Fruit fly (Drosophila melanogaster) whole organism, embryonic: ENCODE measurements around the gene CG34451.

Source experiments
- Awh ChIP-seq: fragments of 200-800 bp; sonication (Bioruptor generic); IDR thresholded peaks from 2 replicates; pipeline ENCODE4, ENCODE4 v1.3.6; 2022; ENCODE audit warnings: missing biosample characterization, missing genetic modification characterization
- Bteb2 ChIP-seq: fragments of 200-800 bp; sonication (Bioruptor generic); optimal IDR thresholded peaks from 2 replicates; lab custom pipeline; 2016; ENCODE audit warnings: missing biosample characterization, missing genetic modification characterization
- CG11560 ChIP-seq: fragments of 200-800 bp; sonication (Bioruptor generic); IDR thresholded peaks from 3 replicates; pipeline ENCODE4 v1.3.6; 2022; ENCODE audit warnings: missing biosample characterization, missing genetic modification characterization
- CG11695 ChIP-seq: fragments of 200-800 bp; sonication (Bioruptor generic); IDR thresholded peaks from 3 replicates; pipeline ENCODE4 v1.3.6; 2022; ENCODE audit warnings: missing biosample characterization, missing genetic modification characterization
- CG12236 ChIP-seq: fragments of 200-800 bp; sonication (Bioruptor generic); optimal IDR thresholded peaks from 2 replicates; lab custom pipeline; 2016; ENCODE audit warnings: missing biosample characterization, missing genetic modification characterization
- CG13775 ChIP-seq: fragments of 200-800 bp; sonication (Bioruptor generic); optimal IDR thresholded peaks from 3 replicates; lab custom pipeline; 2017; ENCODE audit warnings: missing biosample characterization, mild to moderate bottlenecking, missing genetic modification characterization
- CG14441 ChIP-seq: fragments of 200-800 bp; sonication (Bioruptor generic); IDR thresholded peaks from 2 replicates; pipeline ENCODE4 v1.3.6; 2022; ENCODE audit warnings: missing biosample characterization, missing genetic modification characterization
- CG14710 ChIP-seq: fragments of 200-800 bp; sonication (Bioruptor generic); optimal IDR thresholded peaks from 3 replicates; lab custom pipeline; 2019; ENCODE audit warnings: missing biosample characterization, mild to moderate bottlenecking, missing genetic modification characterization, moderate library complexity
- CG14965 ChIP-seq: fragments of 200-800 bp; sonication (Bioruptor generic); optimal IDR thresholded peaks from 2 replicates; lab custom pipeline; 2016; ENCODE audit warnings: missing biosample characterization, missing genetic modification characterization, borderline replicate concordance
- CG15479 ChIP-seq: fragments of 200-800 bp; sonication (Bioruptor generic); optimal IDR thresholded peaks from 3 replicates; lab custom pipeline; 2019; ENCODE audit warnings: missing biosample characterization, mild to moderate bottlenecking, missing genetic modification characterization, moderate library complexity
- CG16863 ChIP-seq: fragments of 200-800 bp; sonication (Bioruptor generic); optimal IDR thresholded peaks from 3 replicates; lab custom pipeline; 2016; ENCODE audit warnings: missing biosample characterization, missing genetic modification characterization
- CG2678 ChIP-seq: fragments of 200-800 bp; sonication (Bioruptor generic); optimal IDR thresholded peaks from 3 replicates; lab custom pipeline; 2019; ENCODE audit warnings: missing biosample characterization, mild to moderate bottlenecking, missing genetic modification characterization, moderate library complexity
- CG31224 ChIP-seq: fragments of 200-800 bp; sonication (Bioruptor generic); IDR thresholded peaks from 2 replicates; pipeline ENCODE4 v1.3.6; 2022; ENCODE audit warnings: missing biosample characterization, missing genetic modification characterization
- CG4820 ChIP-seq: fragments of 200-800 bp; sonication (Bioruptor generic); optimal IDR thresholded peaks from 3 replicates; lab custom pipeline; 2016; ENCODE audit warnings: missing biosample characterization, missing genetic modification characterization
- CG8924 ChIP-seq: fragments of 200-800 bp; optimal IDR thresholded peaks from 3 replicates; lab custom pipeline; 2019; ENCODE audit warnings: missing biosample characterization, mild to moderate bottlenecking, missing genetic modification characterization, moderate library complexity
- CG9437 ChIP-seq: fragments of 200-800 bp; sonication (Bioruptor generic); optimal IDR thresholded peaks from 2 replicates; lab custom pipeline; 2018; ENCODE audit warnings: missing biosample characterization, mild to moderate bottlenecking, missing genetic modification characterization
- CG9797 ChIP-seq: fragments of 200-800 bp; sonication (Bioruptor generic); optimal IDR thresholded peaks from 3 replicates; lab custom pipeline; 2018; ENCODE audit warnings: missing biosample characterization, mild to moderate bottlenecking, missing genetic modification characterization
- Camta ChIP-seq: fragments of 200-800 bp; sonication (Bioruptor generic); optimal IDR thresholded peaks from 2 replicates; lab custom pipeline; 2016; ENCODE audit warnings: missing biosample characterization, missing genetic modification characterization
- CrebB ChIP-seq: fragments of 200-800 bp; sonication (Bioruptor generic); optimal IDR thresholded peaks from 3 replicates; lab custom pipeline; 2018; ENCODE audit warnings: missing biosample characterization, mild to moderate bottlenecking, missing genetic modification characterization
- D ChIP-seq, 2 experiments: fragments of 200-800 bp in 1 of 2; fragments of >200 bp in 1 of 2; sonication (Bioruptor generic) in 1 of 2; optimal IDR thresholded peaks; 2 replicates in 1 of 2; 3 replicates in 1 of 2; lab custom pipeline; 2017; ENCODE audit warnings: mild to moderate bottlenecking in 1 of 2, missing biosample characterization in 1 of 2, missing genetic modification characterization in 1 of 2, missing genetic modification reagents in 1 of 2
- Dek ChIP-seq: fragments of 200-800 bp; sonication (Bioruptor generic); optimal IDR thresholded peaks from 3 replicates; lab custom pipeline; 2019; ENCODE audit warnings: missing biosample characterization, mild to moderate bottlenecking, missing genetic modification characterization, moderate library complexity
- Drgx ChIP-seq: fragments of 200-800 bp; sonication (Bioruptor generic); IDR thresholded peaks from 2 replicates; pipeline ENCODE4 v1.3.6; 2022; ENCODE audit warnings: missing biosample characterization, missing genetic modification characterization
- Fer1 ChIP-seq: fragments of 200-800 bp; sonication (Bioruptor generic); optimal IDR thresholded peaks from 2 replicates; lab custom pipeline; 2017; ENCODE audit warnings: missing biosample characterization, mild to moderate bottlenecking, missing genetic modification characterization
- Hr3 ChIP-seq: fragments of 200-800 bp; sonication (Bioruptor generic); optimal IDR thresholded peaks from 3 replicates; lab custom pipeline; 2016; ENCODE audit warnings: missing biosample characterization, missing genetic modification characterization
- Hr78 ChIP-seq, 2 experiments: fragments of 200-800 bp in 1 of 2; fragments of >200 bp in 1 of 2; sonication (Bioruptor generic) in 1 of 2; optimal IDR thresholded peaks; 2 replicates each; lab custom pipeline; 2017 to 2019; ENCODE audit warnings: missing biosample characterization in 2 of 2, missing genetic modification characterization in 2 of 2, mild to moderate bottlenecking in 1 of 2, moderate library complexity in 1 of 2
- Jarid2 ChIP-seq: fragments of 200-800 bp; sonication (Bioruptor generic); optimal IDR thresholded peaks from 3 replicates; lab custom pipeline; 2017; ENCODE audit warnings: mild to moderate bottlenecking, missing biosample characterization, missing genetic modification reagents, missing genetic modification characterization
- MBD-R2 ChIP-seq: fragments of 200-800 bp; sonication (Bioruptor generic); IDR thresholded peaks from 2 replicates; pipeline ENCODE4 v1.3.6; 2022; ENCODE audit warnings: missing biosample characterization, missing genetic modification characterization
- Max ChIP-seq: fragments of 200-800 bp; sonication (Bioruptor generic); optimal IDR thresholded peaks from 2 replicates; lab custom pipeline; 2016; ENCODE audit warnings: missing biosample characterization, mild to moderate bottlenecking, missing genetic modification characterization
- NC2β ChIP-seq: fragments of 200-800 bp; sonication (Bioruptor generic); optimal IDR thresholded peaks from 2 replicates; lab custom pipeline; 2016; ENCODE audit warnings: missing biosample characterization, missing genetic modification characterization
- Optix ChIP-seq: fragments of 200-800 bp; sonication (Bioruptor generic); IDR thresholded peaks from 3 replicates; pipeline ENCODE4 v1.3.6; 2022; ENCODE audit warnings: missing biosample characterization, missing genetic modification characterization
- PHDP ChIP-seq: fragments of 200-800 bp; sonication (Bioruptor generic); optimal IDR thresholded peaks from 3 replicates; lab custom pipeline; 2018; ENCODE audit warnings: missing biosample characterization, mild to moderate bottlenecking, missing genetic modification characterization, moderate library complexity
- Ravus ChIP-seq: fragments of 200-800 bp; sonication (Bioruptor generic); IDR thresholded peaks from 2 replicates; pipeline ENCODE4 v1.3.6; 2022; ENCODE audit warnings: missing biosample characterization, missing genetic modification characterization
- Side ChIP-seq: fragments of 200-800 bp; sonication (Bioruptor generic); optimal IDR thresholded peaks from 2 replicates; lab custom pipeline; 2016; ENCODE audit warnings: missing biosample characterization, missing genetic modification characterization
- Spps ChIP-seq: fragments of 200-800 bp; sonication (Bioruptor generic); optimal IDR thresholded peaks from 2 replicates; lab custom pipeline; 2018; ENCODE audit warnings: missing biosample characterization, mild to moderate bottlenecking, missing genetic modification characterization
- YL-1 ChIP-seq: fragments of 200-800 bp; sonication (Bioruptor generic); optimal IDR thresholded peaks from 3 replicates; lab custom pipeline; 2017; ENCODE audit warnings: missing biosample characterization, mild to moderate bottlenecking, missing genetic modification characterization
- ara ChIP-seq: fragments of 200-800 bp; sonication (Bioruptor generic); IDR thresholded peaks from 2 replicates; pipeline ENCODE4 v1.3.6; 2022; ENCODE audit warnings: missing biosample characterization, missing genetic modification characterization
- cato ChIP-seq: fragments of 200-800 bp; sonication (Bioruptor generic); optimal IDR thresholded peaks from 2 replicates; lab custom pipeline; 2016; ENCODE audit warnings: missing biosample characterization, missing genetic modification characterization, borderline replicate concordance
- corto ChIP-seq: fragments of 200-800 bp; sonication (Bioruptor generic); optimal IDR thresholded peaks from 2 replicates; lab custom pipeline; 2016; ENCODE audit warnings: missing biosample characterization, mild to moderate bottlenecking, missing genetic modification characterization, moderate library complexity
- ems ChIP-seq: fragments of 200-800 bp; sonication (Bioruptor generic); optimal IDR thresholded peaks from 3 replicates; lab custom pipeline; 2016; ENCODE audit warnings: missing biosample characterization, missing genetic modification characterization
- fu2 ChIP-seq: fragments of 200-800 bp; sonication (Bioruptor generic); optimal IDR thresholded peaks from 2 replicates; lab custom pipeline; 2016; ENCODE audit warnings: missing biosample characterization, missing genetic modification characterization
- gsb ChIP-seq: fragments of 200-800 bp; sonication (Bioruptor generic); IDR thresholded peaks from 2 replicates; pipeline ENCODE4 v1.3.6; 2022; ENCODE audit warnings: missing biosample characterization, missing genetic modification characterization
- gsb-n ChIP-seq: fragments of 200-800 bp; sonication (Bioruptor generic); optimal IDR thresholded peaks from 3 replicates; lab custom pipeline; 2018; ENCODE audit warnings: missing biosample characterization, mild to moderate bottlenecking, missing genetic modification characterization
- h ChIP-seq: fragments of >200 bp; optimal IDR thresholded peaks from 2 replicates; lab custom pipeline; 2017
- jigr1 ChIP-seq: fragments of 200-800 bp; sonication (Bioruptor generic); IDR thresholded peaks from 3 replicates; pipeline ENCODE4 v1.3.6; 2022; ENCODE audit warnings: missing biosample characterization, missing genetic modification characterization
- knrl ChIP-seq: fragments of 200-800 bp; sonication (Bioruptor generic); IDR thresholded peaks from 3 replicates; pipeline ENCODE4 v1.3.6; 2022; ENCODE audit warnings: missing biosample characterization, missing genetic modification characterization; ENCODE audit not compliant: partially characterized antibody
- lov ChIP-seq, 2 experiments: fragments of 200-800 bp in 1 of 2; fragments of >200 bp in 1 of 2; sonication (Bioruptor generic) in 1 of 2; IDR thresholded peaks in 1 of 2; optimal IDR thresholded peaks in 1 of 2; 2 replicates in 1 of 2; 3 replicates in 1 of 2; pipeline versions ENCODE4 v1.3.6 to Lab custom; 2017 to 2022; ENCODE audit warnings: missing biosample characterization in 1 of 2, missing genetic modification characterization in 1 of 2
- pb ChIP-seq: fragments of 200-800 bp; sonication (Bioruptor generic); optimal IDR thresholded peaks from 3 replicates; lab custom pipeline; 2016; ENCODE audit warnings: missing biosample characterization, missing genetic modification characterization
- pros ChIP-seq: fragments of 200-800 bp; sonication (Bioruptor generic); optimal IDR thresholded peaks from 3 replicates; lab custom pipeline; 2019; ENCODE audit warnings: missing biosample characterization, mild to moderate bottlenecking, missing genetic modification characterization, moderate library complexity
- pum ChIP-seq: fragments of 200-800 bp; sonication (Bioruptor generic); optimal IDR thresholded peaks from 2 replicates; lab custom pipeline; 2016; ENCODE audit warnings: missing biosample characterization, missing genetic modification characterization
- rib ChIP-seq: fragments of 200-800 bp; sonication (Bioruptor generic); IDR thresholded peaks from 2 replicates; pipeline ENCODE4 v1.3.6; 2022; ENCODE audit warnings: missing biosample characterization, missing genetic modification characterization
- sob ChIP-seq: fragments of 200-800 bp; sonication (Bioruptor generic); IDR thresholded peaks from 2 replicates; pipeline ENCODE4 v1.3.6; 2022; ENCODE audit warnings: missing biosample characterization, missing genetic modification characterization

CG34451 gene

dm6 chr3L:15675111-15675510 is 16.8 kb downstream of the CG34451 start (continued):
- peak; percentile 45 for TF ChIP-seq Side (GFP tag; lab: Kevin White, UChicago)
- TF ChIP-seq CG31224 (GFP tag; lab: Robert Waterston, UW) = no peak
- no peak for TF ChIP-seq D (optimal IDR thresholded peaks at IDR 0.05; lab: Kevin White, UChicago)
- peak; percentile 78 for TF ChIP-seq D (GFP tag; optimal IDR thresholded peaks at IDR 0.05; lab: Kevin White, UChicago)
- no peak for TF ChIP-seq h (lab: Kevin White, UChicago)
- TF ChIP-seq CG11695 (GFP tag; lab: Robert Waterston, UW) = 0 out of 3 replicates have a peak, but pooled peaks have one; percentile 44
- TF ChIP-seq Optix (GFP tag; lab: Robert Waterston, UW) = no peak; the same call in 2 of the 3 replicates
- no peak for TF ChIP-seq CG11560 (tag; lab: Robert Waterston, UW)
- peak; percentile 58 for TF ChIP-seq CG16863 (GFP tag; lab: Kevin White, UChicago)
- TF ChIP-seq CG9797 (GFP tag; lab: Kevin White, UChicago) = no peak
- peak; percentile 63 for TF ChIP-seq Camta
- no peak for TF ChIP-seq Fer1 (GFP tag; lab: Kevin White, UChicago)
- TF ChIP-seq CG15479 (GFP tag; lab: Kevin White, UChicago) = no peak
- no peak for TF ChIP-seq Dek (tag; lab: Kevin White, UChicago)
- TF ChIP-seq Jarid2 (GFP tag; lab: Kevin White, UChicago) = no peak
- TF ChIP-seq pum (GFP tag; lab: Kevin White, UChicago) = peak; percentile 78
- TF ChIP-seq sob (GFP tag; lab: Robert Waterston, UW) = no peak
- no peak for TF ChIP-seq Drgx (GFP tag; lab: Robert Waterston, UW)
- peak; percentile 47; the same call in 1 of the 2 replicates for TF ChIP-seq Awh (GFP tag; lab: Robert Waterston, UW)
- TF ChIP-seq CG14710 (tag; lab: Kevin White, UChicago) = peak; percentile 90
- TF ChIP-seq CG12236 (GFP tag; lab: Kevin White, UChicago) = peak; percentile 68
- no peak for TF ChIP-seq rib (GFP tag; lab: Robert Waterston, UW)
- peak; percentile 68 for TF ChIP-seq CG2678 (tag; lab: Kevin White, UChicago)
- no peak for TF ChIP-seq CG14965 (GFP tag; lab: Kevin White, UChicago)
- peak; percentile 75 for TF ChIP-seq CG4820
- peak; percentile 80; the same call in 1 of the 2 replicates for TF ChIP-seq ara
- no peak for TF ChIP-seq lov (optimal IDR thresholded peaks at IDR 0.05; lab: Kevin White, UChicago)
- no peak for TF ChIP-seq lov (GFP tag; IDR thresholded peaks at IDR 0.05; lab: Robert Waterston, UW)
- TF ChIP-seq YL-1 (GFP tag; lab: Kevin White, UChicago) = no peak
- peak; percentile 7 for TF ChIP-seq CG9437
- peak; percentile 28 for TF ChIP-seq ems (GFP tag; lab: Kevin White, UChicago)
- no peak for TF ChIP-seq Max
- TF ChIP-seq jigr1 (GFP tag; lab: Robert Waterston, UW) = no peak
- peak; percentile 66 for TF ChIP-seq CG13775 (GFP tag; lab: Kevin White, UChicago)
- no peak for TF ChIP-seq CG14441 (GFP tag; lab: Robert Waterston, UW)
- peak; percentile 77 for TF ChIP-seq gsb-n
- TF ChIP-seq CrebB = no peak
- no peak for TF ChIP-seq knrl (GFP tag; lab: Robert Waterston, UW)
- TF ChIP-seq Bteb2 (GFP tag; lab: Kevin White, UChicago) = peak; percentile 4
- no peak for TF ChIP-seq pb
- TF ChIP-seq NC2β = peak; percentile 74
- TF ChIP-seq Hr3 (GFP tag; lab: Kevin White, UChicago) = peak; percentile 60
- TF ChIP-seq PHDP (tag; lab: Kevin White, UChicago) = peak; percentile 55
- TF ChIP-seq MBD-R2 (GFP tag; lab: Robert Waterston, UW) = no peak
- no peak for TF ChIP-seq fu2 (GFP tag; lab: Kevin White, UChicago)
- TF ChIP-seq Spps (tag; lab: Kevin White, UChicago) = peak; percentile 86
- TF ChIP-seq corto = no peak
- no peak for TF ChIP-seq pros (GFP tag; lab: Kevin White, UChicago)
- peak; percentile 67 for TF ChIP-seq CG8924
- TF ChIP-seq cato (GFP tag; lab: Kevin White, UChicago) = peak; percentile 27
- no peak for TF ChIP-seq Hr78 (GFP tag; optimal IDR thresholded peaks at IDR 0.05; lab: Kevin White, UChicago)
- TF ChIP-seq Ravus (GFP tag; lab: Robert Waterston, UW) = no peak
- TF ChIP-seq gsb (GFP tag; lab: Robert Waterston, UW) = no peak
